Fruit fly (Drosophila melanogaster) whole organism, prepupa: ENCODE data around the gene CG11247.

ENCODE experiments used
- Blimp-1 ChIP-seq: fragments of 200-800 bp; sonication (Bioruptor generic); optimal IDR thresholded peaks from 3 replicates; lab custom pipeline; 2017; ENCODE audit warnings: missing biosample characterization, missing genetic modification characterization, mild to moderate bottlenecking, moderate library complexity, missing genetic modification reagents
- CG10631 ChIP-seq: fragments of 200-800 bp; sonication (Bioruptor generic); optimal IDR thresholded peaks from 2 replicates; lab custom pipeline; 2016; ENCODE audit warnings: missing biosample characterization, missing genetic modification characterization
- CG10669 ChIP-seq: fragments of 200-800 bp; sonication (Bioruptor generic); optimal IDR thresholded peaks from 3 replicates; lab custom pipeline; 2018; ENCODE audit warnings: missing biosample characterization, mild to moderate bottlenecking, missing genetic modification characterization, moderate library complexity
- CG11294 ChIP-seq: fragments of 200-800 bp; sonication (Bioruptor generic); IDR thresholded peaks from 2 replicates; pipeline ENCODE4 v1.3.6; 2022; ENCODE audit warnings: missing biosample characterization, missing genetic modification characterization
- CG11902 ChIP-seq: fragments of 200-800 bp; sonication (Bioruptor generic); optimal IDR thresholded peaks from 3 replicates; lab custom pipeline; 2016; ENCODE audit warnings: missing biosample characterization, missing genetic modification characterization
- CG1621 ChIP-seq: fragments of 200-800 bp; sonication (Bioruptor generic); optimal IDR thresholded peaks from 3 replicates; lab custom pipeline; 2018; ENCODE audit warnings: missing biosample characterization, mild to moderate bottlenecking, missing genetic modification characterization
- CG32006 ChIP-seq: fragments of 200-800 bp; sonication (Bioruptor generic); optimal IDR thresholded peaks from 3 replicates; lab custom pipeline; 2017; ENCODE audit warnings: missing biosample characterization, mild to moderate bottlenecking, missing genetic modification characterization
- CG34406 ChIP-seq: fragments of 200-800 bp; sonication (Bioruptor generic); optimal IDR thresholded peaks from 3 replicates; lab custom pipeline; 2016; ENCODE audit warnings: missing biosample characterization, missing genetic modification characterization
- CG3919 ChIP-seq: fragments of 200-800 bp; sonication (Bioruptor generic); optimal IDR thresholded peaks from 3 replicates; lab custom pipeline; 2016; ENCODE audit warnings: missing biosample characterization, missing genetic modification characterization
- CG4318 ChIP-seq: fragments of 200-800 bp; sonication (Bioruptor generic); optimal IDR thresholded peaks from 3 replicates; lab custom pipeline; 2017; ENCODE audit warnings: missing biosample characterization, mild to moderate bottlenecking, missing genetic modification characterization
- CG6163 ChIP-seq: fragments of 200-800 bp; sonication (Bioruptor generic); IDR thresholded peaks from 3 replicates; pipeline ENCODE4 v1.3.6; 2022; ENCODE audit warnings: missing biosample characterization, missing genetic modification characterization
- CG6276 ChIP-seq: fragments of 200-800 bp; sonication (Bioruptor generic); optimal IDR thresholded peaks from 2 replicates; lab custom pipeline; 2017; ENCODE audit warnings: missing biosample characterization, mild to moderate bottlenecking, missing genetic modification characterization
- CG6792 ChIP-seq: fragments of 200-800 bp; sonication (Bioruptor generic); optimal IDR thresholded peaks from 3 replicates; lab custom pipeline; 2016; ENCODE audit warnings: missing biosample characterization, missing genetic modification characterization
- CG6808 ChIP-seq: fragments of 200-800 bp; sonication (Bioruptor generic); optimal IDR thresholded peaks from 3 replicates; lab custom pipeline; 2017; ENCODE audit warnings: missing biosample characterization, missing genetic modification characterization, mild to moderate bottlenecking, moderate library complexity, missing genetic modification reagents
- CG6854 ChIP-seq: fragments of 200-800 bp; sonication (Bioruptor generic); optimal IDR thresholded peaks from 2 replicates; lab custom pipeline; 2017; ENCODE audit warnings: missing biosample characterization, mild to moderate bottlenecking, missing genetic modification characterization
- CG8319 ChIP-seq: fragments of 200-800 bp; sonication (Bioruptor generic); optimal IDR thresholded peaks from 3 replicates; lab custom pipeline; 2016; ENCODE audit warnings: missing biosample characterization, missing genetic modification characterization
- CG8632 ChIP-seq: fragments of 200-800 bp; sonication (Bioruptor generic); optimal IDR thresholded peaks from 3 replicates; lab custom pipeline; 2016; ENCODE audit warnings: missing biosample characterization, missing genetic modification characterization
- CG9139 ChIP-seq: fragments of 200-800 bp; sonication (Bioruptor generic); optimal IDR thresholded peaks from 3 replicates; lab custom pipeline; 2017; ENCODE audit warnings: missing biosample characterization, mild to moderate bottlenecking, missing genetic modification characterization
- Eip75B ChIP-seq: fragments of 200-800 bp; sonication (Bioruptor generic); optimal IDR thresholded peaks from 3 replicates; lab custom pipeline; 2016; ENCODE audit warnings: missing biosample characterization, missing genetic modification characterization
- Eip78C ChIP-seq: fragments of 200-800 bp; sonication (Bioruptor generic); peaks from one replicate; lab custom pipeline; 2016; ENCODE audit warnings: missing biosample characterization, missing genetic modification characterization
- Eip93F ChIP-seq: fragments of 200-800 bp; sonication (Bioruptor generic); optimal IDR thresholded peaks from 2 replicates; lab custom pipeline; 2016; ENCODE audit warnings: missing biosample characterization, mild to moderate bottlenecking, missing genetic modification characterization
- Ets21C ChIP-seq: fragments of 200-800 bp; sonication (Bioruptor generic); optimal IDR thresholded peaks from 3 replicates; lab custom pipeline; 2016; ENCODE audit warnings: missing biosample characterization, missing genetic modification characterization
- Ets96B ChIP-seq: fragments of 200-800 bp; optimal IDR thresholded peaks from 2 replicates; lab custom pipeline; 2019; ENCODE audit warnings: missing biosample characterization, mild to moderate bottlenecking, missing genetic modification characterization, moderate library complexity
- Gug ChIP-seq: fragments of 200-800 bp; sonication (Bioruptor generic); IDR thresholded peaks from 2 replicates; pipeline ENCODE4 v1.3.6; 2022; ENCODE audit warnings: missing biosample characterization, missing genetic modification characterization
- Hr38 ChIP-seq: sonication (Bioruptor generic); optimal IDR thresholded peaks from 2 replicates; lab custom pipeline; 2016; ENCODE audit warnings: missing biosample characterization, missing genetic modification characterization
- Hr4 ChIP-seq: fragments of 200-800 bp; sonication (Bioruptor generic); optimal IDR thresholded peaks from 3 replicates; lab custom pipeline; 2016; ENCODE audit warnings: missing biosample characterization, missing genetic modification characterization
- Lpt ChIP-seq: fragments of 200-800 bp; sonication (Bioruptor generic); optimal IDR thresholded peaks from 3 replicates; lab custom pipeline; 2016; ENCODE audit warnings: missing biosample characterization, missing genetic modification characterization
- Met ChIP-seq: fragments of 200-800 bp; sonication (Bioruptor generic); optimal IDR thresholded peaks from 3 replicates; lab custom pipeline; 2016; ENCODE audit warnings: missing biosample characterization, missing genetic modification characterization
- OdsH ChIP-seq: fragments of 200-800 bp; sonication (Bioruptor generic); optimal IDR thresholded peaks from 3 replicates; lab custom pipeline; 2016; ENCODE audit warnings: missing biosample characterization, missing genetic modification characterization
- Smox ChIP-seq: fragments of 200-800 bp; sonication (Bioruptor generic); optimal IDR thresholded peaks from 3 replicates; lab custom pipeline; 2016; ENCODE audit warnings: missing biosample characterization, missing genetic modification characterization
- Sox14 ChIP-seq: fragments of 200-800 bp; sonication (Bioruptor generic); optimal IDR thresholded peaks from 3 replicates; lab custom pipeline; 2016; ENCODE audit warnings: missing biosample characterization, missing genetic modification characterization
- Sox15 ChIP-seq: fragments of 200-800 bp; sonication (Bioruptor generic); optimal IDR thresholded peaks from 3 replicates; lab custom pipeline; 2016; ENCODE audit warnings: missing biosample characterization, missing genetic modification characterization
- achi ChIP-seq: fragments of 200-800 bp; sonication (Bioruptor generic); optimal IDR thresholded peaks from 3 replicates; lab custom pipeline; 2016; ENCODE audit warnings: missing biosample characterization, missing genetic modification characterization
- dac ChIP-seq: fragments of 200-800 bp; sonication (Bioruptor generic); optimal IDR thresholded peaks from 2 replicates; lab custom pipeline; 2017; ENCODE audit warnings: missing biosample characterization, mild to moderate bottlenecking, missing genetic modification characterization
- dsx ChIP-seq: fragments of 200-800 bp; optimal IDR thresholded peaks from 3 replicates; lab custom pipeline; 2019; ENCODE audit warnings: missing biosample characterization, mild to moderate bottlenecking, missing genetic modification characterization, moderate library complexity; ENCODE audit not compliant: poor library complexity, severe bottlenecking
- esn ChIP-seq: fragments of 200-800 bp; sonication (Bioruptor generic); optimal IDR thresholded peaks from 2 replicates; lab custom pipeline; 2016; ENCODE audit warnings: missing biosample characterization, mild to moderate bottlenecking, missing genetic modification characterization, moderate library complexity
- fd85E ChIP-seq: fragments of 200-800 bp; sonication (Bioruptor generic); optimal IDR thresholded peaks from 3 replicates; lab custom pipeline; 2016; ENCODE audit warnings: missing biosample characterization, missing genetic modification characterization
- fkh ChIP-seq: fragments of 200-800 bp; sonication (Bioruptor generic); optimal IDR thresholded peaks from 3 replicates; lab custom pipeline; 2017; ENCODE audit warnings: missing biosample characterization, mild to moderate bottlenecking, missing genetic modification characterization, moderate library complexity
- lz ChIP-seq: fragments of 200-800 bp; sonication (Bioruptor generic); optimal IDR thresholded peaks from 3 replicates; lab custom pipeline; 2016; ENCODE audit warnings: missing biosample characterization, missing genetic modification characterization
- pdm3 ChIP-seq: fragments of 200-800 bp; sonication (Bioruptor generic); optimal IDR thresholded peaks from 3 replicates; lab custom pipeline; 2016; ENCODE audit warnings: missing biosample characterization, missing genetic modification characterization
- salr ChIP-seq, 2 experiments: fragments of 200-800 bp; sonication (Bioruptor generic); optimal IDR thresholded peaks; 3 replicates each; lab custom pipeline; 2016 to 2018; ENCODE audit warnings: missing biosample characterization in 2 of 2, missing genetic modification characterization in 2 of 2, mild to moderate bottlenecking in 1 of 2
- spab ChIP-seq: fragments of 200-800 bp; sonication (Bioruptor generic); optimal IDR thresholded peaks from 2 replicates; lab custom pipeline; 2017; ENCODE audit warnings: missing biosample characterization, mild to moderate bottlenecking, missing genetic modification characterization, missing genetic modification reagents
- ss ChIP-seq, 2 experiments: fragments of 200-800 bp; sonication (Bioruptor generic); optimal IDR thresholded peaks; 2 replicates in 1 of 2; 3 replicates in 1 of 2; lab custom pipeline; 2017 to 2018; ENCODE audit warnings: mild to moderate bottlenecking in 2 of 2, missing biosample characterization in 2 of 2, missing genetic modification characterization in 2 of 2, moderate library complexity in 1 of 2
- svp ChIP-seq: fragments of 200-800 bp; sonication (Bioruptor generic); peaks from one replicate; lab custom pipeline; 2016; ENCODE audit warnings: missing biosample characterization, missing genetic modification characterization
- topi ChIP-seq: fragments of 200-800 bp; sonication (Bioruptor generic); optimal IDR thresholded peaks from 3 replicates; lab custom pipeline; 2016; ENCODE audit warnings: missing biosample characterization, missing genetic modification characterization

Gene CG11247

dm6 chr3L:21720869-21721268 lies 7.7 kb downstream of the CG11247 start (continued):
- TF ChIP-seq topi (GFP tag; lab: Kevin White, UChicago) (peak; percentile 15), achi (peak; percentile 38), Gug (no peak), CG4318 (no peak), Sox15 (no peak), CG9139 (no peak), pdm3 (peak; percentile 23), CG11902 (GFP tag; lab: Kevin White, UChicago) (no peak), Lpt (GFP tag; lab: Kevin White, UChicago) (no peak), Eip78C (peak; percentile 77), dsx (GFP tag; lab: Kevin White, UChicago) (peak; percentile 63), CG34406 (peak; percentile 8), CG6792 (GFP tag; lab: Kevin White, UChicago) (no peak), Hr4 (GFP tag; lab: Kevin White, UChicago) (no peak), CG1621 (tag; lab: Kevin White, UChicago) (peak; percentile 65), salr (GFP tag; optimal IDR thresholded peaks at IDR 0.05; lab: Kevin White, UChicago) (peak; percentile 36 to 45), fkh (GFP tag; lab: Kevin White, UChicago) (no peak), CG10669 (GFP tag; lab: Kevin White, UChicago) (peak; percentile 71), CG3919 (peak; percentile 60), Smox (GFP tag; lab: Kevin White, UChicago) (peak; percentile 6), lz (GFP tag; lab: Kevin White, UChicago) (no peak), spab (GFP tag; lab: Kevin White, UChicago) (peak; percentile 55), ss (GFP tag; optimal IDR thresholded peaks at IDR 0.05; lab: Kevin White, UChicago) (peak; percentile 5 to 35), fd85E (no peak), Ets96B (tag; lab: Kevin White, UChicago) (peak; percentile 77), svp (GFP tag; lab: Kevin White, UChicago) (peak; percentile 68), dac (GFP tag; lab: Kevin White, UChicago) (no peak), CG6163 (no peak), Sox14 (GFP tag; lab: Kevin White, UChicago) (peak; percentile 36)

dm6 chr3L:21718233-21718632 lies 10.4 kb downstream of the CG11247 start:
- TF ChIP-seq CG1621 (tag; lab: Kevin White, UChicago) (peak; percentile 10), Ets21C (GFP tag; lab: Kevin White, UChicago) (no peak), OdsH (GFP tag; lab: Kevin White, UChicago) (no peak), svp (GFP tag; lab: Kevin White, UChicago) (peak; percentile 1)
- TF ChIP-seq, all 60 proteins: peak for 2

dm6 chr3L:21715974-21716373 lies 12.6 kb downstream of the CG11247 start:
- peak; percentile 46 for TF ChIP-seq Ets96B (tag; lab: Kevin White, UChicago)
- no peak for TF ChIP-seq CG11294 (GFP tag; lab: Robert Waterston, UW)
- TF ChIP-seq CG10631 (GFP tag; lab: Kevin White, UChicago), result peak; percentile 58
- no peak for TF ChIP-seq Hr38 (GFP tag; lab: Kevin White, UChicago)
- TF ChIP-seq CG6163, result peak; percentile 41; the same call in 1 of the 3 replicates
- TF ChIP-seq Ets21C (GFP tag; lab: Kevin White, UChicago), result no peak
- TF ChIP-seq CG6276, result peak; percentile 11
- peak; percentile 48 for TF ChIP-seq CG3919
- no peak for TF ChIP-seq CG9139
- TF ChIP-seq CG4318, result peak; percentile 52
- TF ChIP-seq Blimp-1 (GFP tag; lab: Kevin White, UChicago), result no peak
- TF ChIP-seq Eip75B (GFP tag; lab: Kevin White, UChicago), result peak; percentile 29
- TF ChIP-seq CG10669 (GFP tag; lab: Kevin White, UChicago), result peak; percentile 9
- TF ChIP-seq OdsH (GFP tag; lab: Kevin White, UChicago), result peak; percentile 54
- no peak for TF ChIP-seq dsx (GFP tag; lab: Kevin White, UChicago)
- TF ChIP-seq CG1621 (tag; lab: Kevin White, UChicago), result peak; percentile 3
- TF ChIP-seq Eip78C, result peak; percentile 85
- TF ChIP-seq pdm3, result peak; percentile 49
- no peak for TF ChIP-seq CG8632 (GFP tag; lab: Kevin White, UChicago)
- peak; percentile 83 for TF ChIP-seq CG32006 (GFP tag; lab: Kevin White, UChicago)
- TF ChIP-seq Eip93F (GFP tag; lab: Kevin White, UChicago), result no peak
- peak; percentile 30 for TF ChIP-seq Sox14 (GFP tag; lab: Kevin White, UChicago)
- no peak for TF ChIP-seq CG11902 (GFP tag; lab: Kevin White, UChicago)
- TF ChIP-seq CG6854 (GFP tag; lab: Kevin White, UChicago), result no peak
- no peak for TF ChIP-seq CG8319 (GFP tag; lab: Kevin White, UChicago)
- peak; percentile 34 for TF ChIP-seq CG6808 (GFP tag; lab: Kevin White, UChicago)
- TF ChIP-seq ss (GFP tag; optimal IDR thresholded peaks at IDR 0.05; lab: Kevin White, UChicago), result no peak
- peak; percentile 13 for TF ChIP-seq Met (GFP tag; lab: Kevin White, UChicago)
- peak; percentile 36 for TF ChIP-seq esn (GFP tag; lab: Kevin White, UChicago)
- no peak for TF ChIP-seq lz (GFP tag; lab: Kevin White, UChicago)
- TF ChIP-seq dac (GFP tag; lab: Kevin White, UChicago), result peak; percentile 55
- TF ChIP-seq fd85E, result no peak
